Worm (Caenorhabditis elegans) whole organism, young adult: ENCODE data around the gene clec-144.

Experiments used
- B0019.2 ChIP-seq: fragments of 200-800 bp; sonication (Bioruptor generic); conservative IDR thresholded peaks from 2 replicates; pipeline ENCODE4 v1.3.6; 2022; ENCODE audit warnings: missing genetic modification reagents, missing genetic modification characterization, missing compliant biosample characterization
- F22D6.2 ChIP-seq: sonication (generic microtip); optimal IDR thresholded peaks from 2 replicates; lab custom pipeline; 2016; ENCODE audit warnings: mild to moderate bottlenecking, missing genetic modification characterization, missing compliant biosample characterization
- F39B2.1 ChIP-seq: fragments of 200-800 bp; sonication (Bioruptor generic); IDR thresholded peaks from 2 replicates; pipeline ENCODE4 v1.3.6; 2022; ENCODE audit warnings: missing genetic modification reagents, missing genetic modification characterization, missing compliant biosample characterization
- F49E8.2 ChIP-seq: sonication (generic microtip); optimal IDR thresholded peaks from 3 replicates; lab custom pipeline; 2017; ENCODE audit warnings: missing genetic modification characterization, mild to moderate bottlenecking, missing compliant biosample characterization, antibody characterized with exemption, moderate library complexity; ENCODE audit not compliant: insufficient read depth
- F55B11.4 ChIP-seq: sonication (generic microtip); optimal IDR thresholded peaks from 2 replicates; lab custom pipeline; 2016; ENCODE audit warnings: missing compliant biosample characterization, missing genetic modification characterization, borderline replicate concordance; ENCODE audit not compliant: insufficient read depth
- F57A8.1 ChIP-seq: fragments of 200-800 bp; sonication (Bioruptor generic); optimal IDR thresholded peaks from 2 replicates; lab custom pipeline; 2018; ENCODE audit warnings: mild to moderate bottlenecking, missing genetic modification characterization, moderate library complexity, missing compliant biosample characterization
- K12H6.12 ChIP-seq: fragments of 200-800 bp; sonication (Bioruptor generic); optimal IDR thresholded peaks from 2 replicates; lab custom pipeline; 2018; ENCODE audit warnings: mild to moderate bottlenecking, missing genetic modification characterization, missing compliant biosample characterization
- T07F8.4 ChIP-seq: sonication (generic microtip); optimal IDR thresholded peaks from 2 replicates; lab custom pipeline; 2016; ENCODE audit warnings: mild to moderate bottlenecking, missing genetic modification characterization, moderate library complexity, missing compliant biosample characterization
- T26A5.8 ChIP-seq: sonication (generic microtip); optimal IDR thresholded peaks from 2 replicates; lab custom pipeline; 2016; ENCODE audit warnings: missing genetic modification characterization, missing compliant biosample characterization
- Y53F4B.3 ChIP-seq: fragments of 200-800 bp; sonication (Bioruptor generic); IDR thresholded peaks from 2 replicates; pipeline ENCODE4 v1.3.6; 2022; ENCODE audit warnings: missing genetic modification reagents, missing genetic modification characterization, missing compliant biosample characterization
- Y56A3A.18 ChIP-seq: fragments of 200-800 bp; sonication (Bioruptor generic); IDR thresholded peaks from 2 replicates; pipeline ENCODE4 v1.3.6; 2022; ENCODE audit warnings: missing genetic modification reagents, missing genetic modification characterization, missing compliant biosample characterization
- Y79H2A.3 ChIP-seq: fragments of 200-800 bp; sonication (Bioruptor generic); conservative IDR thresholded peaks from 2 replicates; pipeline ENCODE4 v1.3.6; 2022; ENCODE audit warnings: missing genetic modification reagents, missing genetic modification characterization, missing compliant biosample characterization
- akir-1 ChIP-seq: fragments of 200-800 bp; sonication (Bioruptor generic); optimal IDR thresholded peaks from 2 replicates; lab custom pipeline; 2018; ENCODE audit warnings: mild to moderate bottlenecking, missing genetic modification characterization, moderate library complexity, missing compliant biosample characterization
- atf-7 ChIP-seq: sonication (generic microtip); optimal IDR thresholded peaks from 2 replicates; lab custom pipeline; 2017; ENCODE audit warnings: mild to moderate bottlenecking, missing genetic modification characterization, missing compliant biosample characterization
- bed-1 ChIP-seq: fragments of 200-800 bp; sonication (Bioruptor generic); IDR thresholded peaks from 2 replicates; pipeline ENCODE4 v1.3.6; 2022; ENCODE audit warnings: missing genetic modification reagents, missing genetic modification characterization, missing compliant biosample characterization
- ceh-27 ChIP-seq: fragments of 200-800 bp; sonication (Bioruptor generic); optimal IDR thresholded peaks from 2 replicates; lab custom pipeline; 2018; ENCODE audit warnings: mild to moderate bottlenecking, missing genetic modification characterization, moderate library complexity, missing compliant biosample characterization
- die-1 ChIP-seq: sonication (generic microtip); optimal IDR thresholded peaks from 2 replicates; lab custom pipeline; 2016; ENCODE audit warnings: missing genotype, mild to moderate bottlenecking, missing genetic modification characterization, missing compliant biosample characterization
- dpff-1 ChIP-seq: sonication (generic microtip); optimal IDR thresholded peaks from 2 replicates; lab custom pipeline; 2017; ENCODE audit warnings: mild to moderate bottlenecking, missing genetic modification characterization, missing compliant biosample characterization
- egl-18 ChIP-seq: fragments of 200-800 bp; sonication (Bioruptor generic); IDR thresholded peaks from 2 replicates; pipeline ENCODE4 v1.3.6; 2022; ENCODE audit warnings: missing genetic modification reagents, missing genetic modification characterization, missing compliant biosample characterization
- egl-44 ChIP-seq: fragments of 200-800 bp; sonication (Bioruptor generic); IDR thresholded peaks from 2 replicates; pipeline ENCODE4 v1.3.6; 2022; ENCODE audit warnings: missing genetic modification reagents, missing genetic modification characterization, missing compliant biosample characterization
- ets-4 ChIP-seq: fragments of 200-800 bp; sonication (Bioruptor generic); optimal IDR thresholded peaks from 2 replicates; lab custom pipeline; 2018; ENCODE audit warnings: mild to moderate bottlenecking, missing genetic modification characterization, missing compliant biosample characterization
- fkh-3 ChIP-seq: sonication (generic microtip); optimal IDR thresholded peaks from 2 replicates; lab custom pipeline; 2016; ENCODE audit warnings: mild to moderate bottlenecking, missing genetic modification characterization, missing compliant biosample characterization
- hlh-12 ChIP-seq: sonication (generic microtip); optimal IDR thresholded peaks from 2 replicates; lab custom pipeline; 2016; ENCODE audit warnings: missing genetic modification characterization, missing compliant biosample characterization
- hlh-26 ChIP-seq: fragments of 200-800 bp; sonication (Bioruptor generic); conservative IDR thresholded peaks from 2 replicates; pipeline ENCODE4 v1.3.6; 2022; ENCODE audit warnings: missing genetic modification reagents, missing genetic modification characterization, missing compliant biosample characterization
- hmg-1.2 ChIP-seq: fragments of 200-800 bp; sonication (Bioruptor generic); IDR thresholded peaks from 2 replicates; pipeline ENCODE4 v1.3.6; 2022; ENCODE audit warnings: missing genetic modification reagents, missing genetic modification characterization, missing compliant biosample characterization
- lag-1 ChIP-seq: fragments of 200-800 bp; sonication (Bioruptor generic); IDR thresholded peaks from 2 replicates; pipeline ENCODE4 v1.3.6; 2022; ENCODE audit warnings: missing genetic modification reagents, missing genetic modification characterization, missing compliant biosample characterization
- let-607 ChIP-seq, 2 experiments: fragments of 200-800 bp in 1 of 2; sonication (Bioruptor generic) in 1 of 2; sonication (generic microtip) in 1 of 2; optimal IDR thresholded peaks; 2 replicates each; lab custom pipeline; 2016 to 2018; ENCODE audit warnings: mild to moderate bottlenecking in 2 of 2, missing compliant biosample characterization in 2 of 2, missing genetic modification characterization in 2 of 2, moderate library complexity in 2 of 2, missing genotype in 1 of 2
- lin-26 ChIP-seq: fragments of 200-800 bp; sonication (Bioruptor generic); IDR thresholded peaks from 2 replicates; pipeline ENCODE4 v1.3.6; 2022; ENCODE audit warnings: missing genetic modification reagents, missing genetic modification characterization, missing compliant biosample characterization
- lin-35 ChIP-seq, 3 experiments: fragments of 150-350 bp in 2 of 3; sonication (generic microtip) in 1 of 3; optimal IDR thresholded peaks; 2 replicates each; lab custom pipeline; 2014 to 2018; ENCODE audit warnings: missing biosample characterization in 3 of 3, missing genetic modification characterization in 3 of 3, missing genetic modification reagents in 3 of 3
- lin-40 ChIP-seq: sonication (generic microtip); optimal IDR thresholded peaks from 2 replicates; lab custom pipeline; 2016; ENCODE audit warnings: missing genetic modification characterization, mild to moderate bottlenecking, missing compliant biosample characterization, missing genotype, missing genetic modification reagents
- lir-1 ChIP-seq: fragments of 200-800 bp; sonication (Bioruptor generic); conservative IDR thresholded peaks from 2 replicates; pipeline ENCODE4 v1.3.6; 2022; ENCODE audit warnings: missing genetic modification reagents, missing genetic modification characterization, missing compliant biosample characterization
- mcd-1 ChIP-seq: fragments of 200-800 bp; sonication (Bioruptor generic); IDR thresholded peaks from 2 replicates; pipeline ENCODE4 v1.3.6; 2022; ENCODE audit warnings: missing genetic modification reagents, missing genetic modification characterization, missing compliant biosample characterization
- mel-28 ChIP-seq: sonication (generic microtip); optimal IDR thresholded peaks from 2 replicates; lab custom pipeline; 2016; ENCODE audit warnings: borderline replicate concordance, mild to moderate bottlenecking, missing genetic modification characterization, missing compliant biosample characterization
- mes-4 ChIP-seq: sonication (generic microtip); optimal IDR thresholded peaks from 2 replicates; lab custom pipeline; 2016; ENCODE audit warnings: missing genotype, missing genetic modification characterization, missing compliant biosample characterization
- nfya-2 ChIP-seq: fragments of 200-800 bp; sonication (Bioruptor generic); IDR thresholded peaks from 2 replicates; pipeline ENCODE4 v1.3.6; 2022; ENCODE audit warnings: missing genetic modification reagents, missing genetic modification characterization, missing compliant biosample characterization
- nhr-120 ChIP-seq: fragments of 200-800 bp; sonication (Bioruptor generic); IDR thresholded peaks from 2 replicates; pipeline ENCODE4 v1.3.6; 2022; ENCODE audit warnings: missing genetic modification characterization, missing compliant biosample characterization
- nhr-179 ChIP-seq: sonication (generic microtip); optimal IDR thresholded peaks from 2 replicates; lab custom pipeline; 2016; ENCODE audit warnings: mild to moderate bottlenecking, missing genetic modification characterization, missing compliant biosample characterization
- nhr-27 ChIP-seq: fragments of 200-800 bp; sonication (Bioruptor generic); optimal IDR thresholded peaks from 2 replicates; lab custom pipeline; 2018; ENCODE audit warnings: mild to moderate bottlenecking, missing genetic modification characterization, moderate library complexity, missing compliant biosample characterization
- pha-4 ChIP-seq: fragments of 150-350 bp; sonication (generic microtip); optimal IDR thresholded peaks from 2 replicates; lab custom pipeline; 2014; ENCODE audit warnings: missing biosample characterization, missing genetic modification reagents, missing genetic modification characterization
- repo-1 ChIP-seq: sonication (generic microtip); optimal IDR thresholded peaks from 2 replicates; lab custom pipeline; 2017; ENCODE audit warnings: mild to moderate bottlenecking, missing genetic modification characterization, missing compliant biosample characterization
- snpc-1.1 ChIP-seq: sonication (generic microtip); optimal IDR thresholded peaks from 2 replicates; lab custom pipeline; 2017; ENCODE audit warnings: missing genetic modification characterization, mild to moderate bottlenecking, missing compliant biosample characterization, antibody characterized with exemption, moderate library complexity, missing genotype, missing genetic modification reagents; ENCODE audit not compliant: insufficient read depth
- snpc-3.4 ChIP-seq: sonication (generic microtip); optimal IDR thresholded peaks from 2 replicates; lab custom pipeline; 2017; ENCODE audit warnings: missing genetic modification characterization, mild to moderate bottlenecking, missing compliant biosample characterization, antibody characterized with exemption, moderate library complexity, missing genotype, missing genetic modification reagents
- sptf-2 ChIP-seq: fragments of 200-800 bp; sonication (Bioruptor generic); optimal IDR thresholded peaks from 2 replicates; lab custom pipeline; 2018; ENCODE audit warnings: mild to moderate bottlenecking, missing genetic modification characterization, missing compliant biosample characterization
- tbp1 ChIP-seq: fragments of 200-800 bp; sonication (Bioruptor generic); optimal IDR thresholded peaks from 2 replicates; lab custom pipeline; 2018; ENCODE audit warnings: mild to moderate bottlenecking, missing genetic modification characterization, missing compliant biosample characterization
- xnd-1 ChIP-seq: sonication (generic microtip); optimal IDR thresholded peaks from 2 replicates; lab custom pipeline; 2016; ENCODE audit warnings: missing genotype, missing genetic modification reagents, missing genetic modification characterization, missing compliant biosample characterization
- ztf-18 ChIP-seq: sonication (generic microtip); optimal IDR thresholded peaks from 2 replicates; lab custom pipeline; 2016; ENCODE audit warnings: missing genotype, mild to moderate bottlenecking, missing genetic modification characterization, missing compliant biosample characterization
- ztf-6 ChIP-seq: fragments of 200-800 bp; sonication (Bioruptor generic); IDR thresholded peaks from 2 replicates; pipeline ENCODE4 v1.3.6; 2022; ENCODE audit warnings: missing genetic modification reagents, missing genetic modification characterization, missing compliant biosample characterization

clec-144 gene

ce11 chrII:11823566-11824308 is 8.6 kb downstream of the clec-144 start, which contains the start of gene Y6D1A.1 (continued):
- TF ChIP-seq xnd-1 (tag; lab: Kevin White, UChicago) (peak; percentile 59), lin-40 (no peak), akir-1 (GFP tag; lab: Kevin White, UChicago) (no peak), snpc-1.1 (tag; lab: Kevin White, UChicago) (no peak), F22D6.2 (tag; lab: Kevin White, UChicago) (no peak), nhr-179 (tag; lab: Kevin White, UChicago) (no peak), Y79H2A.3 (GFP tag; lab: Robert Waterston, UW) (no peak), egl-18 (GFP tag; lab: Robert Waterston, UW) (no peak), hmg-1.2 (GFP tag; lab: Robert Waterston, UW) (peak; percentile 28; the same call in 1 of the 2 replicates), T07F8.4 (tag; lab: Kevin White, UChicago) (no peak), mcd-1 (GFP tag; lab: Robert Waterston, UW) (no peak), egl-44 (GFP tag; lab: Robert Waterston, UW) (no peak), repo-1 (no peak), lin-26 (GFP tag; lab: Robert Waterston, UW) (no peak), let-607 (tag; optimal IDR thresholded peaks at IDR 0.05; lab: Kevin White, UChicago) (no peak), ztf-18 (no peak), bed-1 (GFP tag; lab: Robert Waterston, UW) (no peak), ceh-27 (GFP tag; lab: Kevin White, UChicago) (no peak), ztf-6 (GFP tag; lab: Robert Waterston, UW) (no peak), nhr-27 (tag; lab: Kevin White, UChicago) (no peak), K12H6.12 (tag; lab: Kevin White, UChicago) (no peak), tbp1 (GFP tag; lab: Kevin White, UChicago) (no peak), pha-4 (no peak), atf-7 (tag; lab: Kevin White, UChicago) (no peak), die-1 (tag; lab: Kevin White, UChicago) (no peak), lir-1 (GFP tag; lab: Robert Waterston, UW) (no peak), lin-35 (GFP tag; optimal IDR thresholded peaks at IDR 0.05; lab: Kevin White, UChicago) (peak in 1 of 3 experiments; percentile 4), B0019.2 (GFP tag; lab: Robert Waterston, UW) (no peak; the same call in 1 of the 2 replicates), sptf-2 (GFP tag; lab: Kevin White, UChicago) (no peak), ets-4 (GFP tag; lab: Kevin White, UChicago) (no peak), F55B11.4 (no peak), nhr-120 (GFP tag; lab: Robert Waterston, UW) (no peak), F39B2.1 (GFP tag; lab: Robert Waterston, UW) (no peak), F57A8.1 (no peak), fkh-3 (no peak), F49E8.2 (tag; lab: Kevin White, UChicago) (no peak), mes-4 (no peak), Y53F4B.3 (GFP tag; lab: Robert Waterston, UW) (no peak), snpc-3.4 (tag; lab: Kevin White, UChicago) (no peak), dpff-1 (tag; lab: Kevin White, UChicago) (no peak), nfya-2 (no peak), mel-28 (no peak), hlh-12 (tag; lab: Kevin White, UChicago) (no peak), hlh-26 (GFP tag; lab: Robert Waterston, UW) (no peak), lag-1 (GFP tag; lab: Robert Waterston, UW) (no peak), T26A5.8 (tag; lab: Kevin White, UChicago) (no peak), Y56A3A.18 (GFP tag; lab: Robert Waterston, UW) (no peak)
